Worm (Caenorhabditis elegans) whole organism, L1 larva: ENCODE measurements around the gene F28A10.5.

ENCODE experiments used
- C16A3.4 ChIP-seq: fragments of 150-350 bp; optimal IDR thresholded peaks from 2 replicates; lab custom pipeline; 2014; ENCODE audit warnings: missing biosample characterization, missing genetic modification characterization
- C34B4.2 ChIP-seq: sonication (generic microtip); optimal IDR thresholded peaks from 2 replicates; lab custom pipeline; 2017; ENCODE audit warnings: mild to moderate bottlenecking, missing genetic modification characterization, missing compliant biosample characterization
- F16B12.6 ChIP-seq: fragments of 150-350 bp; optimal IDR thresholded peaks from 2 replicates; lab custom pipeline; 2014; ENCODE audit warnings: missing biosample characterization, missing genetic modification characterization
- Y116A8C.19 ChIP-seq: sonication (generic microtip); optimal IDR thresholded peaks from 2 replicates; lab custom pipeline; 2016; ENCODE audit warnings: missing compliant biosample characterization, missing genetic modification characterization, borderline replicate concordance
- aha-1 ChIP-seq: fragments of 150-350 bp; optimal IDR thresholded peaks from 2 replicates; lab custom pipeline; 2014; ENCODE audit warnings: missing biosample characterization, missing genetic modification characterization
- ama-1 ChIP-seq: fragments of 150-350 bp; optimal IDR thresholded peaks from 2 replicates; lab custom pipeline; 2014
- blmp-1 ChIP-seq: fragments of 150-350 bp; optimal IDR thresholded peaks from 2 replicates; lab custom pipeline; 2014; ENCODE audit warnings: missing biosample characterization, missing genetic modification characterization
- ceh-8 ChIP-seq: fragments of 200-800 bp; sonication (Bioruptor generic); optimal IDR thresholded peaks from 2 replicates; lab custom pipeline; 2018; ENCODE audit warnings: mild to moderate bottlenecking, missing genetic modification characterization, moderate library complexity, missing compliant biosample characterization
- ceh-82 ChIP-seq, 3 experiments: fragments of 150-350 bp in 1 of 3; sonication (generic microtip) in 2 of 3; optimal IDR thresholded peaks; 2 replicates each; lab custom pipeline; 2014 to 2017; ENCODE audit warnings: missing biosample characterization in 3 of 3, missing genetic modification characterization in 3 of 3
- ceh-90 ChIP-seq: sonication (generic microtip); optimal IDR thresholded peaks from 2 replicates; lab custom pipeline; 2016; ENCODE audit warnings: missing genetic modification characterization, missing compliant biosample characterization
- ces-1 ChIP-seq: fragments of 150-350 bp; optimal IDR thresholded peaks from 2 replicates; lab custom pipeline; 2014; ENCODE audit warnings: missing biosample characterization, missing genetic modification reagents, missing genetic modification characterization
- dpl-1 ChIP-seq, 3 experiments: fragments of 150-350 bp in 2 of 3; sonication (generic microtip) in 1 of 3; optimal IDR thresholded peaks; 2 replicates each; lab custom pipeline; 2014 to 2017; ENCODE audit warnings: missing biosample characterization in 3 of 3, missing genetic modification characterization in 3 of 3, missing genetic modification reagents in 3 of 3
- egl-13 ChIP-seq: sonication (generic microtip); optimal IDR thresholded peaks from 2 replicates; lab custom pipeline; 2016; ENCODE audit warnings: missing genotype, missing genetic modification reagents, missing genetic modification characterization, missing compliant biosample characterization
- egl-27 ChIP-seq, 2 experiments: fragments of 150-350 bp in 1 of 2; sonication (generic microtip); optimal IDR thresholded peaks; 3 replicates each; lab custom pipeline; 2017 to 2018; ENCODE audit warnings: missing biosample characterization in 2 of 2, missing genetic modification characterization in 2 of 2, missing genetic modification reagents in 2 of 2
- elt-2 ChIP-seq: sonication (generic microtip); optimal IDR thresholded peaks from 2 replicates; lab custom pipeline; 2016; ENCODE audit warnings: missing genetic modification characterization, mild to moderate bottlenecking, inconsistent platforms, missing compliant biosample characterization, missing genetic modification reagents
- ets-5 ChIP-seq: fragments of 200-800 bp; sonication (Bioruptor generic); IDR thresholded peaks from 2 replicates; pipeline ENCODE4 v1.3.6; 2022; ENCODE audit warnings: missing genetic modification characterization, missing compliant biosample characterization
- fkh-4 ChIP-seq: sonication (generic microtip); optimal IDR thresholded peaks from 2 replicates; lab custom pipeline; 2016; ENCODE audit warnings: missing compliant biosample characterization, missing genetic modification characterization, borderline replicate concordance
- fkh-8 ChIP-seq: sonication (generic microtip); optimal IDR thresholded peaks from 2 replicates; lab custom pipeline; 2016; ENCODE audit warnings: mild to moderate bottlenecking, missing genetic modification characterization, missing compliant biosample characterization
- fos-1 ChIP-seq: fragments of 150-350 bp; optimal IDR thresholded peaks from 2 replicates; lab custom pipeline; 2014; ENCODE audit warnings: missing biosample characterization, missing genetic modification characterization
- irx-1 ChIP-seq: sonication (generic microtip); optimal IDR thresholded peaks from 2 replicates; lab custom pipeline; 2016; ENCODE audit warnings: missing genetic modification characterization, missing compliant biosample characterization
- jun-1 ChIP-seq: fragments of 150-350 bp; optimal IDR thresholded peaks from 2 replicates; lab custom pipeline; 2014; ENCODE audit warnings: missing biosample characterization, missing genetic modification reagents, missing genetic modification characterization
- lin-13 ChIP-seq: fragments of 150-350 bp; optimal IDR thresholded peaks from 2 replicates; lab custom pipeline; 2014; ENCODE audit warnings: missing biosample characterization, missing genetic modification reagents, missing genetic modification characterization
- lin-14 ChIP-seq: fragments of 200-800 bp; sonication (Bioruptor generic); optimal IDR thresholded peaks from 2 replicates; lab custom pipeline; 2018; ENCODE audit warnings: mild to moderate bottlenecking, missing genetic modification characterization, moderate library complexity, missing compliant biosample characterization
- lin-15B ChIP-seq: fragments of 150-350 bp; sonication (generic microtip); optimal IDR thresholded peaks from 3 replicates; lab custom pipeline; 2014; ENCODE audit warnings: missing biosample characterization, missing genetic modification characterization
- mef-2 ChIP-seq: fragments of 150-350 bp; optimal IDR thresholded peaks from 2 replicates; lab custom pipeline; 2014; ENCODE audit warnings: missing biosample characterization, missing genetic modification characterization
- mep-1 ChIP-seq: fragments of 150-350 bp; optimal IDR thresholded peaks from 2 replicates; lab custom pipeline; 2014; ENCODE audit warnings: missing biosample characterization, missing genetic modification characterization
- nhr-20 ChIP-seq: sonication (generic microtip); optimal IDR thresholded peaks from 2 replicates; lab custom pipeline; 2016; ENCODE audit warnings: mild to moderate bottlenecking, missing genetic modification characterization, missing compliant biosample characterization
- nhr-28 ChIP-seq: fragments of 150-350 bp; optimal IDR thresholded peaks from 2 replicates; lab custom pipeline; 2014; ENCODE audit warnings: missing biosample characterization, missing genetic modification characterization
- nhr-71 ChIP-seq: sonication (generic microtip); optimal IDR thresholded peaks from 2 replicates; lab custom pipeline; 2016; ENCODE audit warnings: mild to moderate bottlenecking, missing genetic modification characterization, moderate library complexity, missing compliant biosample characterization
- nhr-76 ChIP-seq: sonication (generic microtip); optimal IDR thresholded peaks from 2 replicates; lab custom pipeline; 2017; ENCODE audit warnings: missing biosample characterization, missing genetic modification characterization
- nhr-77 ChIP-seq: fragments of 150-350 bp; optimal IDR thresholded peaks from 2 replicates; lab custom pipeline; 2014; ENCODE audit warnings: missing biosample characterization, missing genetic modification characterization
- nhr-85 ChIP-seq: sonication (generic microtip); peaks from one replicate; lab custom pipeline; 2016; ENCODE audit warnings: missing genetic modification characterization, inconsistent platforms, missing compliant biosample characterization
- nhr-90 ChIP-seq: sonication (generic microtip); optimal IDR thresholded peaks from 2 replicates; lab custom pipeline; 2016; ENCODE audit warnings: mild to moderate bottlenecking, missing genetic modification characterization, missing compliant biosample characterization; ENCODE audit not compliant: poor library complexity
- pag-3 ChIP-seq: sonication (generic microtip); optimal IDR thresholded peaks from 2 replicates; lab custom pipeline; 2017; ENCODE audit warnings: missing genetic modification characterization, mild to moderate bottlenecking, missing compliant biosample characterization, antibody characterized with exemption, borderline replicate concordance; ENCODE audit not compliant: insufficient read depth
- pax-3 ChIP-seq: fragments of 200-800 bp; sonication (Bioruptor generic); optimal IDR thresholded peaks from 2 replicates; lab custom pipeline; 2018; ENCODE audit warnings: mild to moderate bottlenecking, missing genetic modification characterization, moderate library complexity, missing compliant biosample characterization
- pqm-1 ChIP-seq: sonication (generic microtip); optimal IDR thresholded peaks from 3 replicates; lab custom pipeline; 2017; ENCODE audit warnings: missing biosample characterization, missing genetic modification characterization
- rnt-1 ChIP-seq: sonication (generic microtip); optimal IDR thresholded peaks from 2 replicates; lab custom pipeline; 2016; ENCODE audit warnings: mild to moderate bottlenecking, missing genetic modification characterization, moderate library complexity, missing compliant biosample characterization
- skn-1 ChIP-seq: fragments of 150-350 bp; optimal IDR thresholded peaks from 2 replicates; lab custom pipeline; 2014; ENCODE audit warnings: missing biosample characterization, missing genetic modification characterization
- sox-4 ChIP-seq: sonication (generic microtip); optimal IDR thresholded peaks from 2 replicates; lab custom pipeline; 2016; ENCODE audit warnings: missing genetic modification characterization, missing compliant biosample characterization
- sup-37 ChIP-seq: fragments of 200-800 bp; sonication (Bioruptor generic); optimal IDR thresholded peaks from 2 replicates; lab custom pipeline; 2018; ENCODE audit warnings: mild to moderate bottlenecking, missing genetic modification characterization, missing compliant biosample characterization
- swsn-7 ChIP-seq: sonication (generic microtip); optimal IDR thresholded peaks from 2 replicates; lab custom pipeline; 2016; ENCODE audit warnings: missing genetic modification characterization, missing compliant biosample characterization
- tbx-2 ChIP-seq: sonication (generic microtip); optimal IDR thresholded peaks from 2 replicates; lab custom pipeline; 2016; ENCODE audit warnings: missing genetic modification characterization, missing compliant biosample characterization
- tlp-1 ChIP-seq: fragments of 150-350 bp; optimal IDR thresholded peaks from 2 replicates; lab custom pipeline; 2014; ENCODE audit warnings: missing biosample characterization, missing genetic modification characterization
- unc-130 ChIP-seq: fragments of 150-350 bp; optimal IDR thresholded peaks from 2 replicates; lab custom pipeline; 2017; ENCODE audit warnings: missing biosample characterization, missing genetic modification characterization, inconsistent platforms
- unc-30 ChIP-seq: sonication (generic microtip); optimal IDR thresholded peaks from 2 replicates; lab custom pipeline; 2017; ENCODE audit warnings: missing biosample characterization, missing genetic modification characterization
- unc-62 ChIP-seq: fragments of 150-350 bp; optimal IDR thresholded peaks from 2 replicates; lab custom pipeline; 2014; ENCODE audit warnings: missing biosample characterization, missing genetic modification reagents, missing genetic modification characterization
- unc-98 ChIP-seq: fragments of 200-800 bp; sonication (Bioruptor generic); IDR thresholded peaks from 2 replicates; pipeline ENCODE4 v1.3.6; 2022; ENCODE audit warnings: missing genetic modification characterization, missing compliant biosample characterization
- vab-15 ChIP-seq: sonication (generic microtip); optimal IDR thresholded peaks from 2 replicates; lab custom pipeline; 2017; ENCODE audit warnings: missing genotype, mild to moderate bottlenecking, missing genetic modification characterization, missing compliant biosample characterization
- xbp-1 ChIP-seq: sonication (generic microtip); optimal IDR thresholded peaks from 2 replicates; lab custom pipeline; 2016; ENCODE audit warnings: missing genetic modification characterization, missing compliant biosample characterization
- zag-1 ChIP-seq: fragments of 150-350 bp; optimal IDR thresholded peaks from 2 replicates; lab custom pipeline; 2014; ENCODE audit warnings: missing biosample characterization, missing genetic modification characterization
- zip-4 ChIP-seq: fragments of 200-800 bp; sonication (Bioruptor generic); optimal IDR thresholded peaks from 2 replicates; lab custom pipeline; 2018; ENCODE audit warnings: mild to moderate bottlenecking, missing genetic modification characterization, moderate library complexity, missing compliant biosample characterization
- ztf-11 ChIP-seq, 2 experiments: sonication (generic microtip); optimal IDR thresholded peaks; 2 replicates each; lab custom pipeline; 2016 to 2017; ENCODE audit warnings: missing genetic modification characterization in 2 of 2, missing biosample characterization in 1 of 2, missing compliant biosample characterization in 1 of 2

Gene F28A10.5

DNA sequence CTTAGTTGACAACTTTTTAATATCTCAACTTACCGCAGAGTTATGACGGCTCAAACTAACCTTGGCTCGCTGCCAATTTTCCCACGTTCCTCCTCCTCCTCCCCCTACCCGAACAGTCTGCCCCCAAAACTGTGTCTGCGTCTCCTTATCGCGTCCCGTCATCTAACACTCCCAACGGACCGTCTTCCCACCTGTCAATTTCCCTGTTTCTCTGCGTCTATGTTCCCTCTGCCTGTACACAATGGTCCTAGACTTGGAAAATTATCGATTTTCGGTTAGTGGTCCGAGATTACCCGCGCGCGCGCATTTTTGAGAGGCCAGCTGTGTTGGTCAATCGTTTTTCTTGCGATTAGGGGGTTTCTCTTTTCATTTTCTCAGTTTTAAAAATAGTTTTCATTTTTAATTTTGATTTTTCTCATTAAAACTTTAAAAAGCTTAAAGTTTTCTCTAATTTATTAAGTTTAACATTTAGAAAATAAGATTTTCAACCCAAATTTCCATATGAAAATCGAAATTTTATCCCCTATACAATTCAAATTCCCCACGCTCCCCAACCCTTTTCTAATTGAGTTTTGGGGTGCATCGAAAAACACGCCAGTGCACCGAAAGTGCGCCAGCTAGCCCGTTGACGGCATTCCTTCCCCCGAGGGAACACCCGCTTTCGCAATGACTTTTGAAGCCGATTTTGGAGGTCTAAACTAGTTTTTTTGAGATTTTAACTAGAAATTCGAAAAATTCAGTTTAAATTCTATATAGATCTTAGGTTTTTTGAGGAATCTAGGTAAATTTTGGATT is 22.7 kb upstream of the F28A10.5 start, which contains the start of gene alg-2:
TSS of gene alg-2 (plus strand) at position 220 of the 795 bp plus-strand sequence.
- TF ChIP-seq nhr-20 (tag; lab: Kevin White, UChicago): peak; percentile 26
- TF ChIP-seq nhr-76: no peak
- no peak for TF ChIP-seq nhr-90 (tag; lab: Kevin White, UChicago)
- TF ChIP-seq swsn-7 (tag; lab: Kevin White, UChicago): peak; percentile 37
- peak; percentile 63 for TF ChIP-seq nhr-85
- TF ChIP-seq vab-15: no peak
- TF ChIP-seq skn-1: peak; percentile 42
- no peak for TF ChIP-seq jun-1 (tag; lab: Kevin White, UChicago)
- peak; percentile 51 for TF ChIP-seq C16A3.4 (tag; lab: Kevin White, UChicago)
- TF ChIP-seq elt-2: no peak
- no peak for TF ChIP-seq ceh-90 (tag; lab: Kevin White, UChicago)
- no peak for TF ChIP-seq aha-1 (tag; lab: Kevin White, UChicago)
- peak; percentile 53 for TF ChIP-seq nhr-71 (tag; lab: Kevin White, UChicago)
- TF ChIP-seq mef-2: no peak
- TF ChIP-seq lin-15B (tag; lab: Kevin White, UChicago): peak; percentile 28
- TF ChIP-seq ztf-11 (tag; optimal IDR thresholded peaks at IDR 0.05; lab: Kevin White, UChicago): no peak
- no peak for TF ChIP-seq pqm-1 (tag; lab: Kevin White, UChicago)
- peak; percentile 45 to 69 (median 48) for TF ChIP-seq dpl-1 (GFP tag; optimal IDR thresholded peaks at IDR 0.05; lab: Kevin White, UChicago)
- no peak for TF ChIP-seq pax-3 (tag; lab: Kevin White, UChicago)
- TF ChIP-seq irx-1 (tag; lab: Kevin White, UChicago): no peak
- TF ChIP-seq nhr-77: no peak
- TF ChIP-seq ceh-8 (GFP tag; lab: Kevin White, UChicago): no peak
- TF ChIP-seq ces-1 (GFP tag; lab: Kevin White, UChicago): no peak
- no peak for TF ChIP-seq tlp-1 (tag; lab: Kevin White, UChicago)
- TF ChIP-seq Y116A8C.19 (tag; lab: Kevin White, UChicago): no peak
- no peak for TF ChIP-seq zip-4 (GFP tag; lab: Kevin White, UChicago)
- no peak for TF ChIP-seq unc-130 (tag; lab: Kevin White, UChicago)
- no peak for TF ChIP-seq C34B4.2
- no peak for TF ChIP-seq sup-37 (GFP tag; lab: Kevin White, UChicago)
- TF ChIP-seq tbx-2 (tag; lab: Kevin White, UChicago): peak; percentile 16
- TF ChIP-seq ceh-82 (tag; optimal IDR thresholded peaks at IDR 0.05; lab: Kevin White, UChicago): peak in 2 of 3 experiments; percentile 6 to 71
- peak; percentile 47 for TF ChIP-seq F16B12.6 (tag; lab: Kevin White, UChicago)
- no peak for TF ChIP-seq unc-62
- no peak for TF ChIP-seq nhr-28 (tag; lab: Kevin White, UChicago)
- no peak for TF ChIP-seq fos-1 (tag; lab: Kevin White, UChicago)
- TF ChIP-seq sox-4 (tag; lab: Kevin White, UChicago): no peak
- TF ChIP-seq fkh-4: no peak
- peak; percentile 14 for TF ChIP-seq xbp-1
- no peak for TF ChIP-seq egl-13 (tag; lab: Kevin White, UChicago)
- TF ChIP-seq unc-30 (tag; lab: Kevin White, UChicago): no peak
- TF ChIP-seq pag-3 (tag; lab: Kevin White, UChicago): no peak
- no peak for TF ChIP-seq ama-1
- TF ChIP-seq blmp-1: no peak
- TF ChIP-seq egl-27 (tag; optimal IDR thresholded peaks at IDR 0.05; lab: Kevin White, UChicago): no peak
- peak; percentile 60 for TF ChIP-seq rnt-1 (tag; lab: Kevin White, UChicago)
- TF ChIP-seq fkh-8 (tag; lab: Kevin White, UChicago): peak; percentile 22
- TF ChIP-seq mep-1 (tag; lab: Kevin White, UChicago): peak; percentile 75
- no peak for TF ChIP-seq ets-5 (GFP tag; lab: Robert Waterston, UW)
- TF ChIP-seq zag-1: no peak
- peak; percentile 26 for TF ChIP-seq lin-13 (GFP tag; lab: Kevin White, UChicago)
- no peak for TF ChIP-seq unc-98 (GFP tag; lab: Robert Waterston, UW)
- TF ChIP-seq lin-14 (GFP tag; lab: Kevin White, UChicago): peak; percentile 86
